Fruit fly (Drosophila melanogaster) whole organism, prepupa: ENCODE results near the gene CG8051.

Source experiments
- Blimp-1 ChIP-seq: fragments of 200-800 bp; sonication (Bioruptor generic); optimal IDR thresholded peaks from 3 replicates; lab custom pipeline; 2017; ENCODE audit warnings: missing biosample characterization, missing genetic modification characterization, mild to moderate bottlenecking, moderate library complexity, missing genetic modification reagents
- CG31627 ChIP-seq: fragments of 200-800 bp; sonication (Bioruptor generic); optimal IDR thresholded peaks from 3 replicates; lab custom pipeline; 2016; ENCODE audit warnings: missing biosample characterization, missing genetic modification characterization
- CG8319 ChIP-seq: fragments of 200-800 bp; sonication (Bioruptor generic); optimal IDR thresholded peaks from 3 replicates; lab custom pipeline; 2016; ENCODE audit warnings: missing biosample characterization, missing genetic modification characterization
- Ets21C ChIP-seq: fragments of 200-800 bp; sonication (Bioruptor generic); optimal IDR thresholded peaks from 3 replicates; lab custom pipeline; 2016; ENCODE audit warnings: missing biosample characterization, missing genetic modification characterization
- Ets96B ChIP-seq: fragments of 200-800 bp; optimal IDR thresholded peaks from 2 replicates; lab custom pipeline; 2019; ENCODE audit warnings: missing biosample characterization, mild to moderate bottlenecking, missing genetic modification characterization, moderate library complexity
- Hr38 ChIP-seq: sonication (Bioruptor generic); optimal IDR thresholded peaks from 2 replicates; lab custom pipeline; 2016; ENCODE audit warnings: missing biosample characterization, missing genetic modification characterization
- Sox14 ChIP-seq: fragments of 200-800 bp; sonication (Bioruptor generic); optimal IDR thresholded peaks from 3 replicates; lab custom pipeline; 2016; ENCODE audit warnings: missing biosample characterization, missing genetic modification characterization
- dac ChIP-seq: fragments of 200-800 bp; sonication (Bioruptor generic); optimal IDR thresholded peaks from 2 replicates; lab custom pipeline; 2017; ENCODE audit warnings: missing biosample characterization, mild to moderate bottlenecking, missing genetic modification characterization
- vri ChIP-seq: fragments of 200-800 bp; sonication (Bioruptor generic); optimal IDR thresholded peaks from 3 replicates; lab custom pipeline; 2016; ENCODE audit warnings: missing biosample characterization, mild to moderate bottlenecking, missing genetic modification characterization

DNA sequence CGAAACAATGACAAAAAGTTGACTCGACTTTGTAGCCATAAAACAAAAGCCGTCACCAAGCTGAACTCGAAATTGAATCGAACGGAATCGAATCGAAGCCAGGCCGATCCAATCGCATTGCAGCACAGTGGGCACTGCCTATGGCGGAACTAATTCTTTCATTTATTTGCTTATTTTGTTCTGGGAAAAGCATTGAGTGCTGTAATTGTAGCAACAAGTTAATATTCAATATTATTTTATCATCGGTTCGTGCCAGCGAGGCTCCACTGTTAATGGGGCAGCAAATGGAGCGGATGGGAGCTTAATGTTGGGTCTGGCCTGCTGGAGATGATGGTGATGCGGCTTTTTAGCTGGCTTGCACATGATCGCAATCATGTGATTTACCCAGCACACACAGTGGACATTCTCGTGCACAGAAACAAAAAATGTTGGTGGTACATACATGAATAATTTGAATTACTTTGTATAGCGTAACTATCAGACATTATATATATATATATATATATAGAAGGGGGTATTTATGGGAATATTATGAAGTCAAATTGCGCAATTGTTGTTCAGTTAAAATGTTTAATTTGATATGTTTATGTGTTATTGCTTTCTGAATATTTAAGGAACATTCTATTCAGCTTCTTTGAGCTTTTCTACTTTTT, 18.3 kb downstream of the CG8051 start:
- TF ChIP-seq Blimp-1: peak; percentile 89
- TF ChIP-seq Sox14 (GFP tag; lab: Kevin White, UChicago): peak; percentile 96
- TF ChIP-seq Ets21C (GFP tag; lab: Kevin White, UChicago): peak; percentile 97
- peak; percentile 92 for TF ChIP-seq Ets96B
- peak; percentile 95 for TF ChIP-seq vri
- TF ChIP-seq dac (GFP tag; lab: Kevin White, UChicago): peak; percentile 92
- peak; percentile 97 for TF ChIP-seq CG8319 (GFP tag; lab: Kevin White, UChicago)
- TF ChIP-seq Hr38: peak; percentile 81
- TF ChIP-seq CG31627 (GFP tag; lab: Kevin White, UChicago): peak; percentile 98
